Worm (Caenorhabditis elegans): ENCODE results near the gene C48B4.13.

DNA sequence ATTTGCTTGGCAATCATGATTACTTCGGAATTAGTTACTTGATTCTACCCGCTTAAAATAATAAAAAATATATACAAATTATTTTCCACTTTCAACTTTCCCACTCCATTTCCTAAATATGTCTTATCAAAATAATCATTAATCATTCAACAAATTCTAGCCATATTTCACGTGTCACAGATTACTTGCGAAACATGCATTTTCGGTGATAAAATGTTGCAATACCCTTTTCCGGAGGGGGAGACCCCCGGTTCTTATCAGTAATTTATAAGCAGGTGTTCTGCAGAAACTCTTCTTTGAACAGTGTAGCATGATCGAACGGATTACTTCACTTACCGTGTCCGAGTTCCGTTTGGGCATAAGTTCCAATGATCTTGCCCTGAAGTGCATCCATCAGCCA, 21.7 kb downstream of the C48B4.13 start:
- TF ChIP-seq pes-1 (GFP tag; IDR thresholded peaks at IDR 0.05), result no peak
- TF ChIP-seq ama-1 (optimal IDR thresholded peaks at IDR 0.05), result no peak
- TF ChIP-seq hmg-4 (GFP tag; optimal IDR thresholded peaks at IDR 0.05), result no peak
- TF ChIP-seq hnd-1 (tag; optimal IDR thresholded peaks at IDR 0.05), result no peak
- TF ChIP-seq B0310.2 (tag; optimal IDR thresholded peaks at IDR 0.05), result no peak
- no peak for TF ChIP-seq ets-7 (tag; optimal IDR thresholded peaks at IDR 0.05)
- no peak for TF ChIP-seq ceh-13 (GFP tag; optimal IDR thresholded peaks at IDR 0.05)
- no peak for TF ChIP-seq F13C5.2 (tag; optimal IDR thresholded peaks at IDR 0.05)
- TF ChIP-seq aly-1 (tag; optimal IDR thresholded peaks at IDR 0.05), result no peak
